Fruit fly (Drosophila melanogaster) whole organism, wandering third instar larva: ENCODE data around the gene CG10208.

ENCODE experiments used
- Abd-B ChIP-seq: fragments of >200 bp; optimal IDR thresholded peaks from 2 replicates; lab custom pipeline; 2017; ENCODE audit warnings: missing biosample characterization, missing genetic modification characterization
- CG32264 ChIP-seq: fragments of 200-800 bp; sonication (Bioruptor generic); optimal IDR thresholded peaks from 2 replicates; lab custom pipeline; 2016; ENCODE audit warnings: missing biosample characterization, missing genetic modification characterization
- CrebA ChIP-seq: fragments of 200-800 bp; sonication (Bioruptor generic); optimal IDR thresholded peaks from 2 replicates; lab custom pipeline; 2016; ENCODE audit warnings: missing biosample characterization, mild to moderate bottlenecking, missing genetic modification characterization, borderline replicate concordance
- lola ChIP-seq: fragments of >200 bp; optimal IDR thresholded peaks from 2 replicates; lab custom pipeline; 2017; ENCODE audit warnings: missing biosample characterization, missing genetic modification characterization
- rgr ChIP-seq: fragments of 200-800 bp; sonication (Bioruptor generic); optimal IDR thresholded peaks from 3 replicates; lab custom pipeline; 2016; ENCODE audit warnings: missing biosample characterization, mild to moderate bottlenecking, missing genetic modification characterization
- sage ChIP-seq: fragments of 200-800 bp; sonication (Bioruptor generic); optimal IDR thresholded peaks from 2 replicates; lab custom pipeline; 2016; ENCODE audit warnings: missing biosample characterization, mild to moderate bottlenecking, missing genetic modification characterization
- usp ChIP-seq: fragments of >200 bp; optimal IDR thresholded peaks from 2 replicates; lab custom pipeline; 2017; ENCODE audit warnings: missing biosample characterization, missing genetic modification characterization
- woc ChIP-seq: sonication (Bioruptor generic); optimal IDR thresholded peaks from 2 replicates; lab custom pipeline; 2016; ENCODE audit warnings: missing biosample characterization, mild to moderate bottlenecking, missing genetic modification characterization

dm6 chr3R:23773610-23774364, at the start of gene CG10208:
- TF ChIP-seq usp (GFP tag; lab: Kevin White, UChicago) (no peak), Abd-B (no peak), woc (GFP tag; lab: Kevin White, UChicago) (no peak), lola (GFP tag; lab: Kevin White, UChicago) (no peak), sage (no peak), CrebA (GFP tag; lab: Kevin White, UChicago) (no peak), CG32264 (GFP tag; lab: Kevin White, UChicago) (no peak), rgr (GFP tag; lab: Kevin White, UChicago) (no peak)
